Worm (Caenorhabditis elegans) whole organism, late embryonic: Measurements from ENCODE around the gene T04F3.4.
A peak's percentile ranks its signal among the peaks of the same experiment; 100 is the strongest.

Experiments used
- C08G9.2 ChIP-seq: sonication (generic microtip); optimal IDR thresholded peaks from 2 replicates; lab custom pipeline; 2016; ENCODE audit warnings: mild to moderate bottlenecking, missing genetic modification characterization, moderate library complexity, missing compliant biosample characterization
- C38D4.7 ChIP-seq: fragments of 200-800 bp; sonication (Bioruptor generic); optimal IDR thresholded peaks from 2 replicates; lab custom pipeline; 2018; ENCODE audit warnings: mild to moderate bottlenecking, missing genetic modification characterization, moderate library complexity, missing compliant biosample characterization
- K02D7.2 ChIP-seq: sonication (generic microtip); optimal IDR thresholded peaks from 2 replicates; lab custom pipeline; 2017; ENCODE audit warnings: mild to moderate bottlenecking, missing genetic modification characterization, missing compliant biosample characterization
- K09A11.1 ChIP-seq: sonication (generic microtip); optimal IDR thresholded peaks from 2 replicates; lab custom pipeline; 2017; ENCODE audit warnings: antibody characterized with exemption, mild to moderate bottlenecking, missing genetic modification characterization, missing compliant biosample characterization; ENCODE audit not compliant: insufficient read depth
- ceh-2 ChIP-seq: sonication (generic microtip); optimal IDR thresholded peaks from 2 replicates; lab custom pipeline; 2016; ENCODE audit warnings: missing genotype, missing genetic modification characterization, missing compliant biosample characterization
- ceh-30 ChIP-seq: fragments of 150-350 bp; optimal IDR thresholded peaks from 2 replicates; lab custom pipeline; 2014; ENCODE audit warnings: missing biosample characterization, missing genetic modification characterization
- ceh-45 ChIP-seq: fragments of 200-800 bp; sonication (Bioruptor generic); IDR thresholded peaks from 2 replicates; pipeline ENCODE4 v1.3.6; 2022; ENCODE audit warnings: missing genetic modification reagents, missing genetic modification characterization, missing compliant biosample characterization
- ceh-6 ChIP-seq: fragments of 200-800 bp; sonication (Bioruptor generic); optimal IDR thresholded peaks from 2 replicates; lab custom pipeline; 2018; ENCODE audit warnings: mild to moderate bottlenecking, missing genetic modification characterization, missing compliant biosample characterization
- ceh-9 ChIP-seq: sonication (generic microtip); optimal IDR thresholded peaks from 2 replicates; lab custom pipeline; 2016; ENCODE audit warnings: mild to moderate bottlenecking, missing genetic modification characterization, inconsistent platforms, missing compliant biosample characterization
- che-1 ChIP-seq: sonication (generic microtip); optimal IDR thresholded peaks from 2 replicates; lab custom pipeline; 2016; ENCODE audit warnings: mild to moderate bottlenecking, missing genetic modification characterization, missing compliant biosample characterization
- elt-2 ChIP-seq: sonication (generic microtip); optimal IDR thresholded peaks from 2 replicates; lab custom pipeline; 2016; ENCODE audit warnings: missing genetic modification reagents, missing genetic modification characterization, missing compliant biosample characterization
- eyg-1 ChIP-seq: sonication (generic microtip); optimal IDR thresholded peaks from 2 replicates; lab custom pipeline; 2016; ENCODE audit warnings: missing genotype, missing genetic modification characterization, missing compliant biosample characterization
- hlh-13 ChIP-seq: fragments of 200-800 bp; sonication (Bioruptor generic); optimal IDR thresholded peaks from 2 replicates; lab custom pipeline; 2018; ENCODE audit warnings: mild to moderate bottlenecking, missing genetic modification characterization, missing compliant biosample characterization
- hlh-30 ChIP-seq: sonication (generic microtip); optimal IDR thresholded peaks from 2 replicates; lab custom pipeline; 2017; ENCODE audit warnings: antibody characterized with exemption, missing genetic modification characterization, missing compliant biosample characterization; ENCODE audit not compliant: insufficient read depth
- madf-2 ChIP-seq: sonication (generic microtip); optimal IDR thresholded peaks from 2 replicates; lab custom pipeline; 2017; ENCODE audit warnings: missing genetic modification characterization, missing compliant biosample characterization
- mec-3 ChIP-seq: sonication (generic microtip); optimal IDR thresholded peaks from 2 replicates; lab custom pipeline; 2016; ENCODE audit warnings: borderline replicate concordance, missing genetic modification characterization, missing compliant biosample characterization
- nhr-11 ChIP-seq: fragments of 150-350 bp; optimal IDR thresholded peaks from 2 replicates; lab custom pipeline; 2014; ENCODE audit warnings: missing biosample characterization, missing genetic modification characterization
- nhr-232 ChIP-seq: sonication (generic microtip); optimal IDR thresholded peaks from 2 replicates; lab custom pipeline; 2016; ENCODE audit warnings: missing genetic modification characterization, missing compliant biosample characterization
- odd-2 ChIP-seq: sonication (generic microtip); optimal IDR thresholded peaks from 2 replicates; lab custom pipeline; 2017; ENCODE audit warnings: antibody characterized with exemption, mild to moderate bottlenecking, missing genetic modification characterization, missing compliant biosample characterization
- pha-2 ChIP-seq: sonication (generic microtip); optimal IDR thresholded peaks from 2 replicates; lab custom pipeline; 2017; ENCODE audit warnings: mild to moderate bottlenecking, missing genetic modification characterization, missing compliant biosample characterization
- pha-4 ChIP-seq: fragments of 150-350 bp; optimal IDR thresholded peaks from 2 replicates; lab custom pipeline; 2018; ENCODE audit warnings: missing biosample characterization, missing genetic modification reagents, missing genetic modification characterization
- rnt-1 ChIP-seq: sonication (generic microtip); optimal IDR thresholded peaks from 2 replicates; lab custom pipeline; 2016; ENCODE audit warnings: missing genetic modification characterization, missing compliant biosample characterization
- sdc-2 ChIP-seq: sonication (generic microtip); optimal IDR thresholded peaks from 2 replicates; lab custom pipeline; 2016; ENCODE audit warnings: missing genotype, missing genetic modification characterization, missing compliant biosample characterization
- sox-2 ChIP-seq: fragments of 200-800 bp; sonication (Bioruptor generic); IDR thresholded peaks from 2 replicates; pipeline ENCODE4 v1.3.6; 2022; ENCODE audit warnings: missing genetic modification reagents, missing genetic modification characterization, missing compliant biosample characterization
- ttx-3 ChIP-seq: sonication (generic microtip); optimal IDR thresholded peaks from 2 replicates; lab custom pipeline; 2016; ENCODE audit warnings: missing genetic modification reagents, missing genetic modification characterization, missing compliant biosample characterization
- ztf-16 ChIP-seq: sonication (generic microtip); optimal IDR thresholded peaks from 2 replicates; lab custom pipeline; 2017; ENCODE audit warnings: missing genetic modification characterization, missing compliant biosample characterization

T04F3.4 gene

ce11 chrV:11722858-11723257, 40.0 kb downstream of the T04F3.4 start:
- TF ChIP-seq odd-2 (tag; lab: Kevin White, UChicago), result no peak
- no peak for TF ChIP-seq pha-2 (tag; lab: Kevin White, UChicago)
- TF ChIP-seq ceh-6 (GFP tag; lab: Kevin White, UChicago), result no peak
- TF ChIP-seq nhr-11 (tag; lab: Kevin White, UChicago), result no peak
- TF ChIP-seq ttx-3, result no peak
- no peak for TF ChIP-seq ceh-2 (tag; lab: Kevin White, UChicago)
- no peak for TF ChIP-seq ceh-45 (GFP tag; lab: Robert Waterston, UW)

ce11 chrV:11716930-11717329, 45.9 kb downstream of the T04F3.4 start:
- peak; percentile 23 for TF ChIP-seq elt-2 (tag; lab: Kevin White, UChicago)
- no peak for TF ChIP-seq hlh-13 (GFP tag; lab: Kevin White, UChicago)

- TF ChIP-seq sdc-2 (no peak), K09A11.1 (tag; lab: Kevin White, UChicago) (no peak), ceh-9 (tag; lab: Kevin White, UChicago) (no peak), K02D7.2 (tag; lab: Kevin White, UChicago) (no peak), nhr-11 (tag; lab: Kevin White, UChicago) (no peak), nhr-232 (tag; lab: Kevin White, UChicago) (no peak), pha-4 (tag; lab: Kevin White, UChicago) (no peak), ceh-6 (GFP tag; lab: Kevin White, UChicago) (no peak), madf-2 (tag; lab: Kevin White, UChicago) (no peak), ztf-16 (tag; lab: Kevin White, UChicago) (no peak), ceh-30 (tag; lab: Kevin White, UChicago) (no peak), hlh-30 (tag; lab: Kevin White, UChicago) (no peak), sox-2 (GFP tag; lab: Robert Waterston, UW) (no peak), C08G9.2 (no peak), C38D4.7 (GFP tag; lab: Kevin White, UChicago) (no peak), mec-3 (tag; lab: Kevin White, UChicago) (no peak), eyg-1 (tag; lab: Kevin White, UChicago) (no peak), che-1 (tag; lab: Kevin White, UChicago) (no peak), rnt-1 (no peak)
These were observed 47.1 kb downstream of the T04F3.4 start, which contains the start of gene tre-3 for ce11 chrV:11715797-11716196. TSS of gene tre-3 (minus strand) at chrV:11715903.
